Worm (Caenorhabditis elegans) whole organism, young adult: ENCODE measurements around the gene Y67D8C.7.

ENCODE experiments used
- chd-7 ChIP-seq: sonication (generic microtip); optimal IDR thresholded peaks from 2 replicates; lab custom pipeline; 2016; ENCODE audit warnings: mild to moderate bottlenecking, missing genetic modification characterization, moderate library complexity, missing compliant biosample characterization
- egrh-3 ChIP-seq: fragments of 200-800 bp; sonication (Bioruptor generic); IDR thresholded peaks from 2 replicates; pipeline ENCODE4 v1.3.6; 2022; ENCODE audit warnings: missing genetic modification reagents, missing genetic modification characterization, missing compliant biosample characterization
- him-1 ChIP-seq: sonication (generic microtip); optimal IDR thresholded peaks from 2 replicates; lab custom pipeline; 2016; ENCODE audit warnings: missing genotype, missing genetic modification reagents, missing genetic modification characterization, missing compliant biosample characterization
- pha-4 ChIP-seq: fragments of 150-350 bp; sonication (generic microtip); optimal IDR thresholded peaks from 2 replicates; lab custom pipeline; 2014; ENCODE audit warnings: missing biosample characterization, missing genetic modification reagents, missing genetic modification characterization
- rpc-1 ChIP-seq, 2 experiments: fragments of 150-350 bp in 1 of 2; sonication (generic microtip) in 1 of 2; optimal IDR thresholded peaks; 2 replicates each; lab custom pipeline; 2014 to 2018; ENCODE audit warnings: missing biosample characterization in 1 of 2, missing genetic modification characterization in 1 of 2, missing genetic modification reagents in 1 of 2, missing genotype in 1 of 2
- sptf-2 ChIP-seq: fragments of 200-800 bp; sonication (Bioruptor generic); optimal IDR thresholded peaks from 2 replicates; lab custom pipeline; 2018; ENCODE audit warnings: mild to moderate bottlenecking, missing genetic modification characterization, missing compliant biosample characterization
- unc-62 ChIP-seq: fragments of 150-350 bp; optimal IDR thresholded peaks from 2 replicates; lab custom pipeline; 2014; ENCODE audit warnings: missing biosample characterization, missing genetic modification reagents, missing genetic modification characterization
- xnd-1 ChIP-seq: sonication (generic microtip); optimal IDR thresholded peaks from 2 replicates; lab custom pipeline; 2016; ENCODE audit warnings: missing genotype, missing genetic modification reagents, missing genetic modification characterization, missing compliant biosample characterization
- ztf-22 ChIP-seq: fragments of 200-800 bp; sonication (Bioruptor generic); optimal IDR thresholded peaks from 2 replicates; lab custom pipeline; 2018; ENCODE audit warnings: mild to moderate bottlenecking, missing genetic modification characterization, moderate library complexity, missing compliant biosample characterization

- TF ChIP-seq egrh-3 (GFP tag; lab: Robert Waterston, UW): no peak
- no peak for TF ChIP-seq xnd-1
- no peak for TF ChIP-seq unc-62
- no peak for TF ChIP-seq pha-4 (tag; lab: Kevin White, UChicago)
- TF ChIP-seq him-1: no peak
- no peak for TF ChIP-seq rpc-1 (optimal IDR thresholded peaks at IDR 0.05; lab: Kevin White, UChicago)
- no peak for TF ChIP-seq rpc-1 (tag; optimal IDR thresholded peaks at IDR 0.05; lab: Kevin White, UChicago)
- TF ChIP-seq chd-7: no peak
- no peak for TF ChIP-seq ztf-22 (GFP tag; lab: Kevin White, UChicago)
- TF ChIP-seq sptf-2 (GFP tag; lab: Kevin White, UChicago): no peak
These were observed 47.3 kb downstream of the Y67D8C.7 start, which contains the start of gene lin-22 for ce11 chrIV:3019438-3019837.
